Worm (Caenorhabditis elegans) whole organism, midembryonic: ENCODE data around the gene B0281.6.

Source experiments
- T22C8.4 ChIP-seq: fragments of 200-800 bp; sonication (Bioruptor generic); IDR thresholded peaks from 2 replicates; pipeline ENCODE4 v1.3.6; 2022; ENCODE audit warnings: missing genetic modification characterization, missing compliant biosample characterization
- cog-1 ChIP-seq: sonication (generic microtip); optimal IDR thresholded peaks from 2 replicates; lab custom pipeline; 2016; ENCODE audit warnings: missing genetic modification characterization, missing compliant biosample characterization
- flt-1 ChIP-seq: fragments of 200-800 bp; sonication (Bioruptor generic); IDR thresholded peaks from 2 replicates; pipeline ENCODE4 v1.3.6; 2022; ENCODE audit warnings: missing genetic modification characterization, missing compliant biosample characterization
- klf-2 ChIP-seq: fragments of 200-800 bp; sonication (Bioruptor generic); conservative IDR thresholded peaks from 2 replicates; pipeline ENCODE4 v1.3.6; 2022; ENCODE audit warnings: missing genetic modification reagents, missing genetic modification characterization, missing compliant biosample characterization
- med-1 ChIP-seq: sonication (generic microtip); optimal IDR thresholded peaks from 2 replicates; lab custom pipeline; 2017; ENCODE audit warnings: missing genetic modification characterization, mild to moderate bottlenecking, missing compliant biosample characterization, antibody characterized with exemption, missing genetic modification reagents; ENCODE audit not compliant: insufficient read depth
- ref-1 ChIP-seq: fragments of 200-800 bp; sonication (Bioruptor generic); conservative IDR thresholded peaks from 2 replicates; pipeline ENCODE4 v1.3.6; 2022; ENCODE audit warnings: missing genetic modification reagents, missing genetic modification characterization, missing compliant biosample characterization
- tab-1 ChIP-seq: fragments of 200-800 bp; sonication (Bioruptor generic); IDR thresholded peaks from 2 replicates; pipeline ENCODE4 v1.3.6; 2022; ENCODE audit warnings: missing genetic modification characterization, missing compliant biosample characterization
- ztf-23 ChIP-seq: fragments of 200-800 bp; sonication (Bioruptor generic); IDR thresholded peaks from 2 replicates; pipeline ENCODE4 v1.3.6; 2022; ENCODE audit warnings: missing genetic modification reagents, missing genetic modification characterization, missing compliant biosample characterization
- ztf-29 ChIP-seq: fragments of 200-800 bp; sonication (Bioruptor generic); IDR thresholded peaks from 2 replicates; pipeline ENCODE4 v1.3.6; 2022; ENCODE audit warnings: missing genetic modification reagents, missing genetic modification characterization, missing compliant biosample characterization

The B0281.6 gene

ce11 chrII:2324956-2325355, 22.7 kb upstream of the B0281.6 start, which contains the start of gene ZK1240.11:
Gene ZK1240.11 (plus strand): TSS chrII:2325256.
- TF ChIP-seq ref-1 (GFP tag; lab: Robert Waterston, UW) (no peak), cog-1 (tag; lab: Kevin White, UChicago) (no peak), klf-2 (no peak), tab-1 (GFP tag; lab: Robert Waterston, UW) (no peak), med-1 (no peak), flt-1 (no peak), T22C8.4 (no peak), ztf-29 (GFP tag; lab: Robert Waterston, UW) (no peak), ztf-23 (no peak)

- TF ChIP-seq cog-1 (tag; lab: Kevin White, UChicago) (no peak), klf-2 (no peak), ztf-29 (GFP tag; lab: Robert Waterston, UW) (no peak), T22C8.4 (no peak)
These were observed 20.8 kb upstream of the B0281.6 start, which contains the start of the genes ZK1240.6 and ZK1240.2 for ce11 chrII:2322857-2323518. Gene ZK1240.6 (minus strand): TSS chrII:2322907. Gene ZK1240.2 (plus strand): TSS chrII:2323376.

ce11 chrII:2320097-2320496, 17.9 kb upstream of the B0281.6 start, which contains the start of gene ZK1240.3:
Gene ZK1240.3 (plus strand): TSS chrII:2320334.
- TF ChIP-seq med-1 (no peak), ref-1 (GFP tag; lab: Robert Waterston, UW) (no peak), flt-1 (no peak), tab-1 (GFP tag; lab: Robert Waterston, UW) (no peak)

- TF ChIP-seq klf-2 (no peak), med-1 (no peak), T22C8.4 (no peak), ztf-29 (GFP tag; lab: Robert Waterston, UW) (no peak), tab-1 (GFP tag; lab: Robert Waterston, UW) (no peak), ztf-23 (no peak), flt-1 (no peak), cog-1 (tag; lab: Kevin White, UChicago) (no peak), ref-1 (GFP tag; lab: Robert Waterston, UW) (no peak)
These were observed 15.7 kb upstream of the B0281.6 start, which contains the start of the genes ZK1240.5 and ZK1240.9 for ce11 chrII:2317883-2318357. Gene ZK1240.5 (minus strand): TSS chrII:2317933. Gene ZK1240.9 (plus strand): TSS chrII:2318189.

- TF ChIP-seq ztf-29 (GFP tag; lab: Robert Waterston, UW) (no peak), ztf-23 (no peak), med-1 (no peak), T22C8.4 (no peak), cog-1 (tag; lab: Kevin White, UChicago) (no peak), tab-1 (GFP tag; lab: Robert Waterston, UW) (no peak), klf-2 (no peak), flt-1 (no peak), ref-1 (GFP tag; lab: Robert Waterston, UW) (no peak)
These were observed 10.5 kb upstream of the B0281.6 start, which contains the start of the genes trim-21 and B0281.1 for ce11 chrII:2312747-2313146. Gene trim-21 (minus strand): TSS chrII:2312847. Gene B0281.1 (plus strand): TSS chrII:2313067.

- TF ChIP-seq klf-2 (no peak), flt-1 (no peak), ztf-29 (GFP tag; lab: Robert Waterston, UW) (no peak), med-1 (no peak), cog-1 (tag; lab: Kevin White, UChicago) (no peak), tab-1 (GFP tag; lab: Robert Waterston, UW) (no peak), ref-1 (GFP tag; lab: Robert Waterston, UW) (no peak), ztf-23 (no peak), T22C8.4 (no peak)
These were observed 4.5 kb upstream of the B0281.6 start, which contains the start of gene B0281.3 for ce11 chrII:2306741-2307140. Gene B0281.3 (plus strand): TSS chrII:2307041.

ce11 chrII:2305507-2305906, 3.3 kb upstream of the B0281.6 start:
- TF ChIP-seq ztf-29 (GFP tag; lab: Robert Waterston, UW) (no peak), ztf-23 (no peak), T22C8.4 (no peak)

ce11 chrII:2304575-2304974, 2.3 kb upstream of the B0281.6 start:
- no peak for TF ChIP-seq klf-2
- no peak for TF ChIP-seq cog-1 (tag; lab: Kevin White, UChicago)
- TF ChIP-seq ref-1 (GFP tag; lab: Robert Waterston, UW), result no peak
- TF ChIP-seq T22C8.4, result no peak
- TF ChIP-seq tab-1 (GFP tag; lab: Robert Waterston, UW), result no peak
- no peak for TF ChIP-seq med-1
- TF ChIP-seq flt-1, result no peak
- TF ChIP-seq ztf-29 (GFP tag; lab: Robert Waterston, UW), result no peak
- TF ChIP-seq ztf-23, result no peak

- no peak for TF ChIP-seq cog-1 (tag; lab: Kevin White, UChicago)
- no peak for TF ChIP-seq ztf-23
- no peak for TF ChIP-seq ztf-29 (GFP tag; lab: Robert Waterston, UW)
- TF ChIP-seq klf-2, result no peak
- no peak for TF ChIP-seq T22C8.4
- TF ChIP-seq flt-1, result no peak
- no peak for TF ChIP-seq med-1
- TF ChIP-seq ref-1 (GFP tag; lab: Robert Waterston, UW), result no peak
- no peak for TF ChIP-seq tab-1 (GFP tag; lab: Robert Waterston, UW)
These were observed 1.4 kb downstream of the B0281.6 start, which contains the start of gene B0281.5 for ce11 chrII:2300861-2301260. Gene B0281.5 (minus strand): TSS chrII:2300961.

ce11 chrII:2298742-2299141, 3.5 kb downstream of the B0281.6 start, which contains the start of gene B0281.4:
Gene B0281.4 (minus strand): TSS chrII:2298842.
- TF ChIP-seq tab-1 (GFP tag; lab: Robert Waterston, UW) (no peak), cog-1 (tag; lab: Kevin White, UChicago) (no peak), flt-1 (no peak), klf-2 (no peak), T22C8.4 (no peak), med-1 (no peak), ztf-23 (no peak), ref-1 (GFP tag; lab: Robert Waterston, UW) (no peak), ztf-29 (GFP tag; lab: Robert Waterston, UW) (no peak)
